Fruit fly (Drosophila melanogaster): Measurements from ENCODE around the gene CG32318.

DNA sequence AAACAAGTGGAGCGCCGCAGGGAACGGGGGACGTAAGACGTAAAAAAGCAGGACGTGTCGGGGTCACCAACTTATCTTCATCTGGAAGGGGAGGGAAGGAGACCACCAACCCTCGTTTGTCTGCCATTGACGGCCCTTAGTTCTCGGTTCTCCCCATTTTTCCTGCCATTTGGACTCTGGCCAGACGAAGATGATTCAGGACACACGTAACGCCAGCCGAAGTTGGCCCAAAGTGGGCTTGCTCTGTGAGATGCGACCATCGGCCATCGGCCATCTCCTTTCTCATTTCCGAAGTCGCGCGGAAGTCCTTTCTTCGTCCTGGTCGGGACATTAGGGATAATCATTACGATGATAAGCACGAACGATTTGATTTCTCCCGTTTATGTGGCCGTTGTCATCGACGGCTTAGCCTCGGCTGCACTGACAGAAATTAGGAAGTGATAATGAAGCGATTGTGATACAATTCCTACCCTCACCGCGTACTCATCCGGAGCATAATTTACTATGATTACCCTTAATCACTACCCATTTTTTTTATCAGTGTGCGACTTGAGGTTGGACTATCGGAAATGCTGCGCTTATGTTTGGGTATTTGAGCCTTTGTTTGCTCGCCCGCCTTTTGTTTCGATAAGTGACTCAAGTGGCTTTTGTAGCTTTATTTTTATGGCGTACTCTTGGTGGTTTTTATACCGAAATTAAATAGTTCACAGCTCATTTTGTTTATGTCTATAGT lies 34.3 kb upstream of the CG32318 start:
- TF ChIP-seq CG34367 (tag; optimal IDR thresholded peaks at IDR 0.05), result no peak
- TF ChIP-seq D1 (tag; optimal IDR thresholded peaks at IDR 0.05), result no peak
